Fruit fly (Drosophila melanogaster) whole organism, prepupa: ENCODE data around the gene Trmt112.

Source experiments
- Blimp-1 ChIP-seq: fragments of 200-800 bp; sonication (Bioruptor generic); optimal IDR thresholded peaks from 3 replicates; lab custom pipeline; 2017; ENCODE audit warnings: missing biosample characterization, missing genetic modification characterization, mild to moderate bottlenecking, moderate library complexity, missing genetic modification reagents
- CG10631 ChIP-seq: fragments of 200-800 bp; sonication (Bioruptor generic); optimal IDR thresholded peaks from 2 replicates; lab custom pipeline; 2016; ENCODE audit warnings: missing biosample characterization, missing genetic modification characterization
- CG10669 ChIP-seq: fragments of 200-800 bp; sonication (Bioruptor generic); optimal IDR thresholded peaks from 3 replicates; lab custom pipeline; 2018; ENCODE audit warnings: missing biosample characterization, mild to moderate bottlenecking, missing genetic modification characterization, moderate library complexity
- CG15336 ChIP-seq: fragments of 200-800 bp; sonication (Bioruptor generic); IDR thresholded peaks from 2 replicates; pipeline ENCODE4 v1.3.6; 2022; ENCODE audit warnings: missing biosample characterization, missing genetic modification characterization
- CG1621 ChIP-seq: fragments of 200-800 bp; sonication (Bioruptor generic); optimal IDR thresholded peaks from 3 replicates; lab custom pipeline; 2018; ENCODE audit warnings: missing biosample characterization, mild to moderate bottlenecking, missing genetic modification characterization
- CG3032 ChIP-seq: fragments of 200-800 bp; optimal IDR thresholded peaks from 2 replicates; lab custom pipeline; 2019; ENCODE audit warnings: missing biosample characterization, mild to moderate bottlenecking, missing genetic modification characterization, moderate library complexity
- CG31627 ChIP-seq: fragments of 200-800 bp; sonication (Bioruptor generic); optimal IDR thresholded peaks from 3 replicates; lab custom pipeline; 2016; ENCODE audit warnings: missing biosample characterization, missing genetic modification characterization
- CG34406 ChIP-seq: fragments of 200-800 bp; sonication (Bioruptor generic); optimal IDR thresholded peaks from 3 replicates; lab custom pipeline; 2016; ENCODE audit warnings: missing biosample characterization, missing genetic modification characterization
- CG6163 ChIP-seq: fragments of 200-800 bp; sonication (Bioruptor generic); IDR thresholded peaks from 3 replicates; pipeline ENCODE4 v1.3.6; 2022; ENCODE audit warnings: missing biosample characterization, missing genetic modification characterization
- CG6276 ChIP-seq: fragments of 200-800 bp; sonication (Bioruptor generic); optimal IDR thresholded peaks from 2 replicates; lab custom pipeline; 2017; ENCODE audit warnings: missing biosample characterization, mild to moderate bottlenecking, missing genetic modification characterization
- CG6808 ChIP-seq: fragments of 200-800 bp; sonication (Bioruptor generic); optimal IDR thresholded peaks from 3 replicates; lab custom pipeline; 2017; ENCODE audit warnings: missing biosample characterization, missing genetic modification characterization, mild to moderate bottlenecking, moderate library complexity, missing genetic modification reagents
- CG6854 ChIP-seq: fragments of 200-800 bp; sonication (Bioruptor generic); optimal IDR thresholded peaks from 2 replicates; lab custom pipeline; 2017; ENCODE audit warnings: missing biosample characterization, mild to moderate bottlenecking, missing genetic modification characterization
- CG8319 ChIP-seq: fragments of 200-800 bp; sonication (Bioruptor generic); optimal IDR thresholded peaks from 3 replicates; lab custom pipeline; 2016; ENCODE audit warnings: missing biosample characterization, missing genetic modification characterization
- CG8632 ChIP-seq: fragments of 200-800 bp; sonication (Bioruptor generic); optimal IDR thresholded peaks from 3 replicates; lab custom pipeline; 2016; ENCODE audit warnings: missing biosample characterization, missing genetic modification characterization
- CG9139 ChIP-seq: fragments of 200-800 bp; sonication (Bioruptor generic); optimal IDR thresholded peaks from 3 replicates; lab custom pipeline; 2017; ENCODE audit warnings: missing biosample characterization, mild to moderate bottlenecking, missing genetic modification characterization
- Eip75B ChIP-seq: fragments of 200-800 bp; sonication (Bioruptor generic); optimal IDR thresholded peaks from 3 replicates; lab custom pipeline; 2016; ENCODE audit warnings: missing biosample characterization, missing genetic modification characterization
- Eip78C ChIP-seq: fragments of 200-800 bp; sonication (Bioruptor generic); peaks from one replicate; lab custom pipeline; 2016; ENCODE audit warnings: missing biosample characterization, missing genetic modification characterization
- Eip93F ChIP-seq: fragments of 200-800 bp; sonication (Bioruptor generic); optimal IDR thresholded peaks from 2 replicates; lab custom pipeline; 2016; ENCODE audit warnings: missing biosample characterization, mild to moderate bottlenecking, missing genetic modification characterization
- Ets21C ChIP-seq: fragments of 200-800 bp; sonication (Bioruptor generic); optimal IDR thresholded peaks from 3 replicates; lab custom pipeline; 2016; ENCODE audit warnings: missing biosample characterization, missing genetic modification characterization
- Gug ChIP-seq: fragments of 200-800 bp; sonication (Bioruptor generic); IDR thresholded peaks from 2 replicates; pipeline ENCODE4 v1.3.6; 2022; ENCODE audit warnings: missing biosample characterization, missing genetic modification characterization
- Hr39 ChIP-seq: fragments of 200-800 bp; sonication (Bioruptor generic); optimal IDR thresholded peaks from 2 replicates; lab custom pipeline; 2016; ENCODE audit warnings: missing biosample characterization, missing genetic modification characterization
- Lpt ChIP-seq: fragments of 200-800 bp; sonication (Bioruptor generic); optimal IDR thresholded peaks from 3 replicates; lab custom pipeline; 2016; ENCODE audit warnings: missing biosample characterization, missing genetic modification characterization
- Met ChIP-seq: fragments of 200-800 bp; sonication (Bioruptor generic); optimal IDR thresholded peaks from 3 replicates; lab custom pipeline; 2016; ENCODE audit warnings: missing biosample characterization, missing genetic modification characterization
- Smox ChIP-seq: fragments of 200-800 bp; sonication (Bioruptor generic); optimal IDR thresholded peaks from 3 replicates; lab custom pipeline; 2016; ENCODE audit warnings: missing biosample characterization, missing genetic modification characterization
- Sox102F ChIP-seq: fragments of 200-800 bp; sonication (Bioruptor generic); optimal IDR thresholded peaks from 2 replicates; lab custom pipeline; 2016; ENCODE audit warnings: missing biosample characterization, mild to moderate bottlenecking, missing genetic modification characterization
- Sox14 ChIP-seq: fragments of 200-800 bp; sonication (Bioruptor generic); optimal IDR thresholded peaks from 3 replicates; lab custom pipeline; 2016; ENCODE audit warnings: missing biosample characterization, missing genetic modification characterization
- cyc ChIP-seq: fragments of 200-800 bp; sonication (Bioruptor generic); optimal IDR thresholded peaks from 3 replicates; lab custom pipeline; 2016; ENCODE audit warnings: missing biosample characterization, missing genetic modification characterization
- dsx ChIP-seq: fragments of 200-800 bp; optimal IDR thresholded peaks from 3 replicates; lab custom pipeline; 2019; ENCODE audit warnings: missing biosample characterization, mild to moderate bottlenecking, missing genetic modification characterization, moderate library complexity; ENCODE audit not compliant: poor library complexity, severe bottlenecking
- esn ChIP-seq: fragments of 200-800 bp; sonication (Bioruptor generic); optimal IDR thresholded peaks from 2 replicates; lab custom pipeline; 2016; ENCODE audit warnings: missing biosample characterization, mild to moderate bottlenecking, missing genetic modification characterization, moderate library complexity
- fd59A ChIP-seq: fragments of 200-800 bp; sonication (Bioruptor generic); optimal IDR thresholded peaks from 2 replicates; lab custom pipeline; 2017; ENCODE audit warnings: missing biosample characterization, mild to moderate bottlenecking, missing genetic modification characterization, missing genetic modification reagents
- fd85E ChIP-seq: fragments of 200-800 bp; sonication (Bioruptor generic); optimal IDR thresholded peaks from 3 replicates; lab custom pipeline; 2016; ENCODE audit warnings: missing biosample characterization, missing genetic modification characterization
- fkh ChIP-seq: fragments of 200-800 bp; sonication (Bioruptor generic); optimal IDR thresholded peaks from 3 replicates; lab custom pipeline; 2017; ENCODE audit warnings: missing biosample characterization, mild to moderate bottlenecking, missing genetic modification characterization, moderate library complexity
- lz ChIP-seq: fragments of 200-800 bp; sonication (Bioruptor generic); optimal IDR thresholded peaks from 3 replicates; lab custom pipeline; 2016; ENCODE audit warnings: missing biosample characterization, missing genetic modification characterization
- net ChIP-seq: fragments of 200-800 bp; sonication (Bioruptor generic); optimal IDR thresholded peaks from 3 replicates; lab custom pipeline; 2016; ENCODE audit warnings: missing biosample characterization, missing genetic modification characterization
- pdm3 ChIP-seq: fragments of 200-800 bp; sonication (Bioruptor generic); optimal IDR thresholded peaks from 3 replicates; lab custom pipeline; 2016; ENCODE audit warnings: missing biosample characterization, missing genetic modification characterization
- ss ChIP-seq, 2 experiments: fragments of 200-800 bp; sonication (Bioruptor generic); optimal IDR thresholded peaks; 2 replicates in 1 of 2; 3 replicates in 1 of 2; lab custom pipeline; 2017 to 2018; ENCODE audit warnings: mild to moderate bottlenecking in 2 of 2, missing biosample characterization in 2 of 2, missing genetic modification characterization in 2 of 2, moderate library complexity in 1 of 2
- svp ChIP-seq: fragments of 200-800 bp; sonication (Bioruptor generic); peaks from one replicate; lab custom pipeline; 2016; ENCODE audit warnings: missing biosample characterization, missing genetic modification characterization
- topi ChIP-seq: fragments of 200-800 bp; sonication (Bioruptor generic); optimal IDR thresholded peaks from 3 replicates; lab custom pipeline; 2016; ENCODE audit warnings: missing biosample characterization, missing genetic modification characterization
- vri ChIP-seq: fragments of 200-800 bp; sonication (Bioruptor generic); optimal IDR thresholded peaks from 3 replicates; lab custom pipeline; 2016; ENCODE audit warnings: missing biosample characterization, mild to moderate bottlenecking, missing genetic modification characterization

Gene Trmt112

DNA sequence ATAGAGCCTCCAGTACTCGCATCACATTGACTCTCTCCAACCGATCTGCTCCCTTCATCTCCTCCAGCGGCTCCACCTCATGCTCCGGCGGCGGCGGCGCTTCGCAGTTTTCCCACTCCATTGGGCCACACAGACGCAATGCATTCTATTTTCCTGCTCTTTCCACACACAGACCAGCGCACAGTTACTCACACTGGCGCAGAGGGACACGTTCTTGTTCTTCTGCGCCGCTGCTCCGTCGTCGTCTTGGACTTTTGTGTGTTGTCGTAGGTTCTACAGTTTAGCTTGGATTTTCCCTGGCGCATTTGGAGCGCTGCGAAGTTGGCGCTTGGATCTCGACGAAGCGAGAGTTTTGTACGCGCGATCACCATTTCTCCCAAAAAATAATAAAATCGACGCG lies 9.7 kb upstream of the Trmt112 start, which contains the start of gene Eip78C:
TSS of gene Eip78C (plus strand) at position 301 of the 400 bp plus-strand sequence.
- TF ChIP-seq Gug (GFP tag; lab: Robert Waterston, UW), result peak; percentile 34; the same call in 1 of the 2 replicates
- no peak for TF ChIP-seq CG10669 (GFP tag; lab: Kevin White, UChicago)
- TF ChIP-seq CG3032 (tag; lab: Kevin White, UChicago), result no peak
- TF ChIP-seq CG6163 (GFP tag; lab: Robert Waterston, UW), result 0 out of 3 replicates have a peak, but pooled peaks have one; percentile 12
- no peak for TF ChIP-seq CG8632 (GFP tag; lab: Kevin White, UChicago)
- TF ChIP-seq fd59A (GFP tag; lab: Kevin White, UChicago), result no peak
- TF ChIP-seq CG10631, result no peak
- TF ChIP-seq CG6276 (GFP tag; lab: Kevin White, UChicago), result peak; percentile 17
- TF ChIP-seq Eip93F, result no peak
- no peak for TF ChIP-seq CG9139 (GFP tag; lab: Kevin White, UChicago)
- no peak for TF ChIP-seq Met (GFP tag; lab: Kevin White, UChicago)
- peak; percentile 30 for TF ChIP-seq Eip78C

- TF ChIP-seq fkh (GFP tag; lab: Kevin White, UChicago), result no peak
- peak; percentile 9 for TF ChIP-seq Lpt (GFP tag; lab: Kevin White, UChicago)
- no peak for TF ChIP-seq Ets21C (GFP tag; lab: Kevin White, UChicago)
- TF ChIP-seq CG6163 (GFP tag; lab: Robert Waterston, UW), result 0 out of 3 replicates have a peak, but pooled peaks have one; percentile 27
- no peak for TF ChIP-seq cyc (GFP tag; lab: Kevin White, UChicago)
- TF ChIP-seq dsx (GFP tag; lab: Kevin White, UChicago), result no peak
- peak; percentile 62 for TF ChIP-seq Eip78C
- no peak for TF ChIP-seq Gug (GFP tag; lab: Robert Waterston, UW)
- no peak for TF ChIP-seq fd85E (GFP tag; lab: Kevin White, UChicago)
Observed at dm6 chr3L:21225642-21226041, 9.0 kb upstream of the Trmt112 start.

DNA sequence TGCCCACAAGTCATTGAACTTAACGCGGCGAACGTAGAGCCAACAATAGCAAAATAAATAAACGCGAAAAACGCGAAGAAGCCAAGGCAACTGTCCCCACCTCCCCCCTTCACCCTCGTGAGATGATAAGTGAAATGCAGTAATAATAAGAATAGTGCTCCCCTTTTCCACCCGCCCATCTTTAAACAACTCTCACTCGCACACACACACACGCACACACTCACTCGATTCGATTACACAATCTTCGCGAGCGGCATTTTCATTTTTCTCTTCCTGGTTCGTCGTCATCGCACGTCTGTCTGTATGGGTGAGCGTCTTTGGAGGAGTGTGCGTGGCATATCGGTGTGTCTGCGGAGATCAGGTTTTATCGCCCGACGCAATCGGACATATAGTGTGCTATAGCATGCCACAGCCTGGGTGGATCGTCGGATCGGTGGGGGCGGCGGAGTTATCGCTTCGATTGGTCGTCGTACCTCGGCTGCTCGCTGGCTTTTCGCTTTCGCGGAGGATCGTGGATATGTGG lies 8.1 kb upstream of the Trmt112 start:
- peak; percentile 17 for TF ChIP-seq CG34406 (GFP tag; lab: Kevin White, UChicago)
- peak; percentile 33 for TF ChIP-seq CG31627 (GFP tag; lab: Kevin White, UChicago)
- peak; percentile 88 for TF ChIP-seq vri
- TF ChIP-seq Met (GFP tag; lab: Kevin White, UChicago), result peak; percentile 47
- TF ChIP-seq Hr39 (GFP tag; lab: Kevin White, UChicago), result peak; percentile 45
- TF ChIP-seq CG6854 (GFP tag; lab: Kevin White, UChicago), result peak; percentile 83
- peak; percentile 56 for TF ChIP-seq Eip75B
- peak; percentile 21 for TF ChIP-seq Sox14 (GFP tag; lab: Kevin White, UChicago)
- TF ChIP-seq fd85E (GFP tag; lab: Kevin White, UChicago), result peak; percentile 5
- no peak for TF ChIP-seq CG10669 (GFP tag; lab: Kevin White, UChicago)
- TF ChIP-seq fkh (GFP tag; lab: Kevin White, UChicago), result no peak
- no peak for TF ChIP-seq CG6808 (GFP tag; lab: Kevin White, UChicago)
- peak; percentile 79 for TF ChIP-seq Lpt (GFP tag; lab: Kevin White, UChicago)
- peak; percentile 38 for TF ChIP-seq esn (GFP tag; lab: Kevin White, UChicago)
- TF ChIP-seq CG8319 (GFP tag; lab: Kevin White, UChicago), result no peak
- TF ChIP-seq CG15336 (GFP tag; lab: Robert Waterston, UW), result peak; percentile 21; the same call in 1 of the 2 replicates
- peak; percentile 27; the same call in 2 of the 3 replicates for TF ChIP-seq CG6163 (GFP tag; lab: Robert Waterston, UW)
- TF ChIP-seq ss (GFP tag; optimal IDR thresholded peaks at IDR 0.05; lab: Kevin White, UChicago), result peak; percentile 28 to 42
- TF ChIP-seq topi, result peak; percentile 36
- TF ChIP-seq svp (GFP tag; lab: Kevin White, UChicago), result peak; percentile 95
- TF ChIP-seq Blimp-1, result peak; percentile 90
- TF ChIP-seq cyc (GFP tag; lab: Kevin White, UChicago), result peak; percentile 44
- TF ChIP-seq CG1621 (tag; lab: Kevin White, UChicago), result peak; percentile 22
- no peak for TF ChIP-seq CG8632 (GFP tag; lab: Kevin White, UChicago)
- TF ChIP-seq Smox (GFP tag; lab: Kevin White, UChicago), result peak; percentile 27
- no peak for TF ChIP-seq CG10631
- no peak for TF ChIP-seq net (GFP tag; lab: Kevin White, UChicago)
- no peak for TF ChIP-seq dsx (GFP tag; lab: Kevin White, UChicago)
- peak; percentile 33 for TF ChIP-seq lz
- no peak for TF ChIP-seq pdm3 (GFP tag; lab: Kevin White, UChicago)
- TF ChIP-seq Eip78C, result peak; percentile 89
- TF ChIP-seq Sox102F, result peak; percentile 31
- TF ChIP-seq, all 60 proteins: peak for 23
